Worm (Caenorhabditis elegans) whole organism, mixed stage, embryonic: Measurements from ENCODE around the gene T25B2.2.
A peak's percentile ranks its signal among the peaks of the same experiment; 100 is the strongest.

Source experiments
- M03D4.4 ChIP-seq: sonication (generic microtip); optimal IDR thresholded peaks from 2 replicates; lab custom pipeline; 2017; ENCODE audit warnings: mild to moderate bottlenecking, missing genetic modification characterization, missing compliant biosample characterization
- bed-3 ChIP-seq: fragments of 200-800 bp; sonication (Bioruptor generic); optimal IDR thresholded peaks from 3 replicates; lab custom pipeline; 2018; ENCODE audit warnings: mild to moderate bottlenecking, missing genetic modification characterization, moderate library complexity, missing compliant biosample characterization
- blmp-1 ChIP-seq: fragments of 150-350 bp; optimal IDR thresholded peaks from 2 replicates; lab custom pipeline; 2014; ENCODE audit warnings: missing biosample characterization, missing genetic modification characterization
- ceh-43 ChIP-seq: fragments of 200-800 bp; sonication (Bioruptor generic); optimal IDR thresholded peaks from 2 replicates; lab custom pipeline; 2018; ENCODE audit warnings: mild to moderate bottlenecking, missing genetic modification characterization, moderate library complexity, missing compliant biosample characterization
- ceh-83 ChIP-seq: fragments of 200-800 bp; sonication (Bioruptor generic); optimal IDR thresholded peaks from 2 replicates; lab custom pipeline; 2018; ENCODE audit warnings: mild to moderate bottlenecking, missing genetic modification characterization, missing compliant biosample characterization
- ces-1 ChIP-seq: fragments of 150-350 bp; optimal IDR thresholded peaks from 2 replicates; lab custom pipeline; 2014; ENCODE audit warnings: missing biosample characterization, missing genetic modification reagents, missing genetic modification characterization
- cnd-1 ChIP-seq: fragments of 200-800 bp; sonication (Bioruptor generic); optimal IDR thresholded peaks from 2 replicates; lab custom pipeline; 2018; ENCODE audit warnings: mild to moderate bottlenecking, missing genetic modification characterization, missing compliant biosample characterization
- drap-1 ChIP-seq: fragments of 200-800 bp; sonication (Bioruptor generic); optimal IDR thresholded peaks from 3 replicates; lab custom pipeline; 2018; ENCODE audit warnings: mild to moderate bottlenecking, missing genetic modification characterization, missing compliant biosample characterization
- elt-1 ChIP-seq: sonication (generic microtip); optimal IDR thresholded peaks from 2 replicates; lab custom pipeline; 2017; ENCODE audit warnings: missing genetic modification characterization, mild to moderate bottlenecking, missing compliant biosample characterization, antibody characterized with exemption, moderate library complexity, borderline replicate concordance; ENCODE audit not compliant: insufficient read depth
- elt-3 ChIP-seq: fragments of 150-350 bp; optimal IDR thresholded peaks from 2 replicates; lab custom pipeline; 2014; ENCODE audit warnings: missing biosample characterization, missing genetic modification characterization
- flh-1 ChIP-seq: fragments of 200-800 bp; sonication (Bioruptor generic); optimal IDR thresholded peaks from 2 replicates; lab custom pipeline; 2018; ENCODE audit warnings: mild to moderate bottlenecking, missing genetic modification characterization, moderate library complexity, missing compliant biosample characterization
- ham-2 ChIP-seq: fragments of 200-800 bp; sonication (Bioruptor generic); optimal IDR thresholded peaks from 2 replicates; lab custom pipeline; 2018; ENCODE audit warnings: mild to moderate bottlenecking, missing genetic modification characterization, missing compliant biosample characterization
- hlh-1 ChIP-seq: fragments of 150-350 bp; optimal IDR thresholded peaks from 2 replicates; lab custom pipeline; 2014; ENCODE audit warnings: missing biosample characterization, missing genetic modification reagents, missing genetic modification characterization
- lin-13 ChIP-seq: fragments of 150-350 bp; optimal IDR thresholded peaks from 2 replicates; lab custom pipeline; 2014; ENCODE audit warnings: missing biosample characterization, missing genetic modification characterization
- lin-32 ChIP-seq: fragments of 200-800 bp; sonication (Bioruptor generic); optimal IDR thresholded peaks from 2 replicates; lab custom pipeline; 2018; ENCODE audit warnings: mild to moderate bottlenecking, missing genetic modification characterization, missing compliant biosample characterization
- lsy-2 ChIP-seq: fragments of 150-350 bp; optimal IDR thresholded peaks from 2 replicates; lab custom pipeline; 2014; ENCODE audit warnings: missing biosample characterization, missing genetic modification characterization
- mab-5 ChIP-seq: fragments of 150-350 bp; optimal IDR thresholded peaks from 2 replicates; lab custom pipeline; 2014; ENCODE audit warnings: missing biosample characterization, missing genetic modification characterization
- mep-1 ChIP-seq: fragments of 150-350 bp; optimal IDR thresholded peaks from 2 replicates; lab custom pipeline; 2017; ENCODE audit warnings: missing biosample characterization, missing genetic modification reagents, missing genetic modification characterization, inconsistent platforms
- nhr-12 ChIP-seq: fragments of 150-350 bp; optimal IDR thresholded peaks from 2 replicates; lab custom pipeline; 2014; ENCODE audit warnings: missing biosample characterization, missing genetic modification characterization
- nhr-2 ChIP-seq: fragments of 150-350 bp; optimal IDR thresholded peaks from 2 replicates; lab custom pipeline; 2014; ENCODE audit warnings: missing biosample characterization, missing genetic modification characterization
- nhr-237 ChIP-seq: fragments of 150-350 bp; optimal IDR thresholded peaks from 2 replicates; lab custom pipeline; 2014; ENCODE audit warnings: missing biosample characterization, missing genetic modification characterization
- nhr-28 ChIP-seq: fragments of 150-350 bp; optimal IDR thresholded peaks from 2 replicates; lab custom pipeline; 2014; ENCODE audit warnings: missing biosample characterization, missing genetic modification characterization
- nhr-76 ChIP-seq: sonication (generic microtip); optimal IDR thresholded peaks from 2 replicates; lab custom pipeline; 2017; ENCODE audit warnings: missing biosample characterization, missing genetic modification characterization
- pha-4 ChIP-seq: fragments of 150-350 bp; optimal IDR thresholded peaks from 2 replicates; lab custom pipeline; 2018; ENCODE audit warnings: missing biosample characterization, missing genetic modification reagents, missing genetic modification characterization
- sem-2 ChIP-seq: fragments of 200-800 bp; sonication (Bioruptor generic); optimal IDR thresholded peaks from 2 replicates; lab custom pipeline; 2018; ENCODE audit warnings: mild to moderate bottlenecking, missing genetic modification characterization, missing compliant biosample characterization
- sptf-1 ChIP-seq: sonication (generic microtip); optimal IDR thresholded peaks from 2 replicates; lab custom pipeline; 2017; ENCODE audit warnings: mild to moderate bottlenecking, missing genetic modification characterization, moderate library complexity, missing compliant biosample characterization
- tbx-8 ChIP-seq: fragments of 200-800 bp; sonication (Bioruptor generic); optimal IDR thresholded peaks from 2 replicates; lab custom pipeline; 2018; ENCODE audit warnings: mild to moderate bottlenecking, missing genetic modification characterization, moderate library complexity, missing compliant biosample characterization
- unc-120 ChIP-seq: sonication (generic microtip); optimal IDR thresholded peaks from 2 replicates; lab custom pipeline; 2017; ENCODE audit warnings: missing genetic modification characterization, missing compliant biosample characterization; ENCODE audit not compliant: poor library complexity, severe bottlenecking
- unc-39 ChIP-seq: fragments of 150-350 bp; optimal IDR thresholded peaks from 2 replicates; lab custom pipeline; 2014; ENCODE audit warnings: missing biosample characterization, missing genetic modification characterization
- unc-62 ChIP-seq: fragments of 150-350 bp; optimal IDR thresholded peaks from 2 replicates; lab custom pipeline; 2014; ENCODE audit warnings: missing biosample characterization, missing genetic modification reagents, missing genetic modification characterization
- zip-8 ChIP-seq: fragments of 150-350 bp; optimal IDR thresholded peaks from 2 replicates; lab custom pipeline; 2014; ENCODE audit warnings: missing biosample characterization, missing genetic modification characterization
- ztf-11 ChIP-seq: fragments of 150-350 bp; optimal IDR thresholded peaks from 2 replicates; lab custom pipeline; 2014; ENCODE audit warnings: missing biosample characterization, missing genetic modification characterization

The T25B2.2 gene

ce11 chrX:6169252-6169651 is at the start of gene T25B2.2:
TSS of gene T25B2.2 (plus strand) at chrX:6169643.
- TF ChIP-seq tbx-8 (GFP tag; lab: Kevin White, UChicago) (no peak), nhr-12 (no peak), cnd-1 (tag; lab: Kevin White, UChicago) (no peak), sem-2 (no peak), lin-32 (GFP tag; lab: Kevin White, UChicago) (no peak), elt-3 (no peak), mep-1 (tag; lab: Kevin White, UChicago) (no peak), hlh-1 (tag; lab: Kevin White, UChicago) (no peak), nhr-76 (no peak), M03D4.4 (tag; lab: Kevin White, UChicago) (no peak), elt-1 (no peak), bed-3 (GFP tag; lab: Kevin White, UChicago) (no peak), ces-1 (GFP tag; lab: Kevin White, UChicago) (no peak), nhr-2 (tag; lab: Kevin White, UChicago) (no peak), pha-4 (tag; lab: Kevin White, UChicago) (no peak), lsy-2 (tag; lab: Kevin White, UChicago) (no peak), blmp-1 (tag; lab: Kevin White, UChicago) (no peak), flh-1 (GFP tag; lab: Kevin White, UChicago) (no peak), ham-2 (GFP tag; lab: Kevin White, UChicago) (no peak), mab-5 (no peak)

ce11 chrX:6121279-6121678 is 48.2 kb upstream of the T25B2.2 start:
- TF ChIP-seq drap-1, result no peak
- no peak for TF ChIP-seq unc-120
- TF ChIP-seq elt-1, result no peak
- TF ChIP-seq ces-1 (GFP tag; lab: Kevin White, UChicago), result no peak
- no peak for TF ChIP-seq ceh-43
- no peak for TF ChIP-seq mab-5
- no peak for TF ChIP-seq nhr-76
- no peak for TF ChIP-seq ztf-11 (tag; lab: Kevin White, UChicago)
- TF ChIP-seq nhr-237 (tag; lab: Kevin White, UChicago), result no peak
- TF ChIP-seq ceh-83 (GFP tag; lab: Kevin White, UChicago), result no peak

- no peak for TF ChIP-seq sem-2
Measured at ce11 chrX:6122026-6122425, 47.4 kb upstream of the T25B2.2 start, which contains the start of gene nnt-1. TSS of gene nnt-1 (plus strand) at chrX:6122311.

- peak; percentile 36 for TF ChIP-seq hlh-1 (tag; lab: Kevin White, UChicago)
- TF ChIP-seq unc-62 (GFP tag; lab: Kevin White, UChicago), result peak; percentile 54
- no peak for TF ChIP-seq ztf-11 (tag; lab: Kevin White, UChicago)
- TF ChIP-seq unc-120, result peak; percentile 77
- TF ChIP-seq nhr-28 (tag; lab: Kevin White, UChicago), result no peak
- TF ChIP-seq ces-1 (GFP tag; lab: Kevin White, UChicago), result peak; percentile 75
Measured at ce11 chrX:6128225-6128686, 41.2 kb upstream of the T25B2.2 start, which contains the start of gene C15H9.9. TSS of gene C15H9.9 (minus strand) at chrX:6128275.

ce11 chrX:6128773-6129172 is 40.7 kb upstream of the T25B2.2 start:
- TF ChIP-seq unc-39, result no peak

- TF ChIP-seq nhr-237 (tag; lab: Kevin White, UChicago) (no peak), lin-13 (tag; lab: Kevin White, UChicago) (no peak), elt-1 (no peak)
Measured at ce11 chrX:6129277-6129676, 40.2 kb upstream of the T25B2.2 start.

ce11 chrX:6134423-6134822 is 35.0 kb upstream of the T25B2.2 start:
- TF ChIP-seq lin-32 (GFP tag; lab: Kevin White, UChicago) (peak; percentile 13), cnd-1 (tag; lab: Kevin White, UChicago) (peak; percentile 42), ces-1 (GFP tag; lab: Kevin White, UChicago) (peak; percentile 47), unc-120 (peak; percentile 21), sptf-1 (tag; lab: Kevin White, UChicago) (peak; percentile 71), unc-62 (GFP tag; lab: Kevin White, UChicago) (no peak), mep-1 (tag; lab: Kevin White, UChicago) (no peak), zip-8 (tag; lab: Kevin White, UChicago) (no peak), nhr-28 (tag; lab: Kevin White, UChicago) (no peak), blmp-1 (tag; lab: Kevin White, UChicago) (no peak)
